Worm (Caenorhabditis elegans) whole organism, L1 larva: ENCODE measurements around the gene srj-49.

Experiments
- ces-1 ChIP-seq: fragments of 150-350 bp; optimal IDR thresholded peaks from 2 replicates; lab custom pipeline; 2014; ENCODE audit warnings: missing biosample characterization, missing genetic modification reagents, missing genetic modification characterization
- dpl-1 ChIP-seq, 3 experiments: fragments of 150-350 bp in 2 of 3; sonication (generic microtip) in 1 of 3; optimal IDR thresholded peaks; 2 replicates each; lab custom pipeline; 2014 to 2017; ENCODE audit warnings: missing biosample characterization in 3 of 3, missing genetic modification characterization in 3 of 3, missing genetic modification reagents in 3 of 3
- efl-3 ChIP-seq: fragments of 200-800 bp; sonication (Bioruptor generic); optimal IDR thresholded peaks from 2 replicates; lab custom pipeline; 2018; ENCODE audit warnings: mild to moderate bottlenecking, missing genetic modification characterization, missing compliant biosample characterization
- elt-2 ChIP-seq: sonication (generic microtip); optimal IDR thresholded peaks from 2 replicates; lab custom pipeline; 2016; ENCODE audit warnings: missing genetic modification characterization, mild to moderate bottlenecking, inconsistent platforms, missing compliant biosample characterization, missing genetic modification reagents
- fos-1 ChIP-seq: fragments of 150-350 bp; optimal IDR thresholded peaks from 2 replicates; lab custom pipeline; 2014; ENCODE audit warnings: missing biosample characterization, missing genetic modification characterization
- hpl-2 ChIP-seq: fragments of 150-350 bp; optimal IDR thresholded peaks from 2 replicates; lab custom pipeline; 2014; ENCODE audit warnings: missing biosample characterization, missing genetic modification reagents, missing genetic modification characterization
- irx-1 ChIP-seq: sonication (generic microtip); optimal IDR thresholded peaks from 2 replicates; lab custom pipeline; 2016; ENCODE audit warnings: missing genetic modification characterization, missing compliant biosample characterization
- lin-39 ChIP-seq: fragments of 150-350 bp; optimal IDR thresholded peaks from 2 replicates; lab custom pipeline; 2014; ENCODE audit warnings: missing biosample characterization, missing genetic modification reagents, missing genetic modification characterization
- nhr-12 ChIP-seq: sonication (generic microtip); optimal IDR thresholded peaks from 2 replicates; lab custom pipeline; 2017; ENCODE audit warnings: missing biosample characterization, missing genetic modification characterization
- unc-130 ChIP-seq: fragments of 150-350 bp; optimal IDR thresholded peaks from 2 replicates; lab custom pipeline; 2017; ENCODE audit warnings: missing biosample characterization, missing genetic modification characterization, inconsistent platforms
- unc-62 ChIP-seq: fragments of 150-350 bp; optimal IDR thresholded peaks from 2 replicates; lab custom pipeline; 2014; ENCODE audit warnings: missing biosample characterization, missing genetic modification reagents, missing genetic modification characterization
- xbp-1 ChIP-seq: sonication (generic microtip); optimal IDR thresholded peaks from 2 replicates; lab custom pipeline; 2016; ENCODE audit warnings: missing genetic modification characterization, missing compliant biosample characterization
- ztf-11 ChIP-seq, 2 experiments: sonication (generic microtip); optimal IDR thresholded peaks; 2 replicates each; lab custom pipeline; 2016 to 2017; ENCODE audit warnings: missing genetic modification characterization in 2 of 2, missing biosample characterization in 1 of 2, missing compliant biosample characterization in 1 of 2

DNA sequence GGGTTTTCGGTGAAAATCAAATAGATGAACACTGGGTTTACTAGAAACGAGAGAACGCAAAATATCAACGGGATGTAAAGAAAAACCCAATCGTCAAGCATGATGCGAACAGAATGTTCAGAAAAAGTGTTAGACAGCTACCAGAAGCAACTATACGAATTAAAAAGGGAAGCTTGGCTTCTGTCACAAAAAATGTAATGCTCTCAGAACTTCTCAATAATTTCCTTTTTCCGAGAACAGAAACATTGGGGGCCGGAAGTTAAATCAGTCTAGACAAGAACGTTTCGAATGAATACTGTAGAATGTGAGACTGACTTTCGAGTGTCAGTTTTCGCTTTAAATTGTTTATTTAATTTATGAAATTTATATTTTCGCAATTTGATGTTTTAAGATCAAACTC, 11.6 kb upstream of the srj-49 start, which contains the start of gene srj-54:
- TF ChIP-seq hpl-2 (no peak), fos-1 (no peak), lin-39 (tag; lab: Kevin White, UChicago) (no peak), ces-1 (GFP tag; lab: Kevin White, UChicago) (no peak), unc-62 (GFP tag; lab: Kevin White, UChicago) (no peak), nhr-12 (no peak), xbp-1 (tag; lab: Kevin White, UChicago) (no peak), unc-130 (tag; lab: Kevin White, UChicago) (no peak), ztf-11 (tag; optimal IDR thresholded peaks at IDR 0.05; lab: Kevin White, UChicago) (no peak), elt-2 (no peak), irx-1 (tag; lab: Kevin White, UChicago) (no peak), dpl-1 (GFP tag; optimal IDR thresholded peaks at IDR 0.05; lab: Kevin White, UChicago) (no peak), efl-3 (no peak)
